Worm (Caenorhabditis elegans) whole organism, L2 larva: ENCODE data around the gene C14B9.8.

ENCODE experiments used
- aly-2 ChIP-seq: fragments of 150-350 bp; optimal IDR thresholded peaks from 2 replicates; lab custom pipeline; 2014; ENCODE audit warnings: missing biosample characterization, missing genetic modification characterization
- ama-1 ChIP-seq: fragments of 150-350 bp; optimal IDR thresholded peaks from 2 replicates; lab custom pipeline; 2018; ENCODE audit warnings: inconsistent platforms
- lin-39 ChIP-seq: fragments of 150-350 bp; optimal IDR thresholded peaks from 2 replicates; lab custom pipeline; 2014; ENCODE audit warnings: missing biosample characterization, missing genetic modification reagents, missing genetic modification characterization
- nhr-129 ChIP-seq: fragments of 150-350 bp; optimal IDR thresholded peaks from 2 replicates; lab custom pipeline; 2014; ENCODE audit warnings: missing biosample characterization, missing genetic modification characterization
- nhr-23 ChIP-seq: fragments of 150-350 bp; optimal IDR thresholded peaks from 2 replicates; lab custom pipeline; 2014; ENCODE audit warnings: missing biosample characterization, missing genetic modification reagents, missing genetic modification characterization
- nhr-6 ChIP-seq: fragments of 150-350 bp; optimal IDR thresholded peaks from 2 replicates; lab custom pipeline; 2014; ENCODE audit warnings: missing biosample characterization, missing genetic modification characterization
- sem-4 ChIP-seq: fragments of 150-350 bp; optimal IDR thresholded peaks from 2 replicates; lab custom pipeline; 2014; ENCODE audit warnings: missing biosample characterization, missing genetic modification reagents, missing genetic modification characterization
- unc-62 ChIP-seq: fragments of 150-350 bp; optimal IDR thresholded peaks from 2 replicates; lab custom pipeline; 2014; ENCODE audit warnings: missing biosample characterization, missing genetic modification reagents, missing genetic modification characterization
- zag-1 ChIP-seq: fragments of 150-350 bp; optimal IDR thresholded peaks from 2 replicates; lab custom pipeline; 2014; ENCODE audit warnings: missing biosample characterization, missing genetic modification characterization
- ztf-4 ChIP-seq: fragments of 150-350 bp; optimal IDR thresholded peaks from 2 replicates; lab custom pipeline; 2014; ENCODE audit warnings: missing biosample characterization, missing genetic modification characterization

DNA sequence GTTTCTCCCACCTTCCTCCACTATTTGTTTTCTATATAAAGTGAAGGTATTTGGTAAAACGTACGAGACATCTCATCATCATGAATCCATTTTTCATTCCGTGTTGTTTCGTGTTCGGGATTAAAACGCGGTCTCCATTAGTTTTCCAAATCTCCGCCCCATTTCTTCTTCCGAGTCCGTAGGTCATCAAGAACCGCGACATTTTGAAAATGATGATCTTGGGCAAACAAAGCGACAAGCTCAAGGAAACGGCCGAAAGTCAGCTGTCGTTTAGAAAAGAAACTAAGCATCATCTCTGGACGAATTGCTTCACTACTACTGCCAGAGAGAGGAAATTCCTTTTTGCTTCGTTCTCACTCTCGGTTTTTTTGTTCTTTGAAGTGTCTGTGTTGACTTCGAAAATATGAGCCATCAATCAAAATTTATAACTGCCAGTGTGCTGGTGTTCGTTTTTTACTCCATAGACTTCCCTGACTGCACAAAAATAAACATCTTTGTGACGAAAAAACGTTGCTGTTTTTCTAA lies 28.2 kb upstream of the C14B9.8 start:
- TF ChIP-seq ztf-4 (tag; lab: Kevin White, UChicago) (no peak), nhr-129 (peak; percentile 12), unc-62 (no peak), nhr-23 (tag; lab: Kevin White, UChicago) (no peak), zag-1 (no peak), nhr-6 (tag; lab: Kevin White, UChicago) (no peak), sem-4 (tag; lab: Kevin White, UChicago) (no peak), ama-1 (lab: Kevin White, UChicago) (no peak), lin-39 (no peak), aly-2 (tag; lab: Kevin White, UChicago) (no peak)
